Worm (Caenorhabditis elegans) whole organism, late embryonic: ENCODE measurements around the gene Y38H6C.23.

Source experiments
- C38D4.7 ChIP-seq: fragments of 200-800 bp; sonication (Bioruptor generic); optimal IDR thresholded peaks from 2 replicates; lab custom pipeline; 2018; ENCODE audit warnings: mild to moderate bottlenecking, missing genetic modification characterization, moderate library complexity, missing compliant biosample characterization
- K09A11.1 ChIP-seq: sonication (generic microtip); optimal IDR thresholded peaks from 2 replicates; lab custom pipeline; 2017; ENCODE audit warnings: antibody characterized with exemption, mild to moderate bottlenecking, missing genetic modification characterization, missing compliant biosample characterization; ENCODE audit not compliant: insufficient read depth
- Y22D7AL.16 ChIP-seq: sonication (generic microtip); optimal IDR thresholded peaks from 2 replicates; lab custom pipeline; 2016; ENCODE audit warnings: missing genetic modification characterization, missing compliant biosample characterization
- ahr-1 ChIP-seq: sonication (generic microtip); optimal IDR thresholded peaks from 2 replicates; lab custom pipeline; 2016; ENCODE audit warnings: missing genetic modification characterization, missing compliant biosample characterization
- ama-1 ChIP-seq: fragments of 150-350 bp; optimal IDR thresholded peaks from 2 replicates; lab custom pipeline; 2014
- ceh-14 ChIP-seq: sonication (generic microtip); optimal IDR thresholded peaks from 2 replicates; lab custom pipeline; 2016; ENCODE audit warnings: missing genotype, missing genetic modification characterization, missing compliant biosample characterization
- ceh-19 ChIP-seq: fragments of 200-800 bp; sonication (Bioruptor generic); optimal IDR thresholded peaks from 2 replicates; lab custom pipeline; 2018; ENCODE audit warnings: mild to moderate bottlenecking, missing genetic modification characterization, missing compliant biosample characterization
- ceh-30 ChIP-seq: fragments of 150-350 bp; optimal IDR thresholded peaks from 2 replicates; lab custom pipeline; 2014; ENCODE audit warnings: missing biosample characterization, missing genetic modification characterization
- ceh-31 ChIP-seq: sonication (generic microtip); optimal IDR thresholded peaks from 2 replicates; lab custom pipeline; 2016; ENCODE audit warnings: missing genetic modification characterization, missing compliant biosample characterization
- ceh-34 ChIP-seq: sonication (generic microtip); optimal IDR thresholded peaks from 2 replicates; lab custom pipeline; 2016; ENCODE audit warnings: mild to moderate bottlenecking, missing genetic modification characterization, missing compliant biosample characterization
- ceh-45 ChIP-seq: fragments of 200-800 bp; sonication (Bioruptor generic); IDR thresholded peaks from 2 replicates; pipeline ENCODE4 v1.3.6; 2022; ENCODE audit warnings: missing genetic modification reagents, missing genetic modification characterization, missing compliant biosample characterization
- ceh-6 ChIP-seq: fragments of 200-800 bp; sonication (Bioruptor generic); optimal IDR thresholded peaks from 2 replicates; lab custom pipeline; 2018; ENCODE audit warnings: mild to moderate bottlenecking, missing genetic modification characterization, missing compliant biosample characterization
- che-1 ChIP-seq: sonication (generic microtip); optimal IDR thresholded peaks from 2 replicates; lab custom pipeline; 2016; ENCODE audit warnings: mild to moderate bottlenecking, missing genetic modification characterization, missing compliant biosample characterization
- dmd-4 ChIP-seq: sonication (generic microtip); optimal IDR thresholded peaks from 2 replicates; lab custom pipeline; 2016; ENCODE audit warnings: borderline replicate concordance, missing genetic modification characterization, missing compliant biosample characterization
- elt-2 ChIP-seq: sonication (generic microtip); optimal IDR thresholded peaks from 2 replicates; lab custom pipeline; 2016; ENCODE audit warnings: missing genetic modification reagents, missing genetic modification characterization, missing compliant biosample characterization
- elt-4 ChIP-seq: sonication (generic microtip); optimal IDR thresholded peaks from 2 replicates; lab custom pipeline; 2016; ENCODE audit warnings: missing genetic modification characterization, missing compliant biosample characterization
- ets-4 ChIP-seq: sonication (generic microtip); optimal IDR thresholded peaks from 2 replicates; lab custom pipeline; 2016; ENCODE audit warnings: missing genetic modification characterization, missing compliant biosample characterization
- fax-1 ChIP-seq: sonication (generic microtip); optimal IDR thresholded peaks from 2 replicates; lab custom pipeline; 2016; ENCODE audit warnings: missing genotype, missing genetic modification characterization, missing compliant biosample characterization
- fkh-10 ChIP-seq: fragments of 150-350 bp; optimal IDR thresholded peaks from 2 replicates; lab custom pipeline; 2014; ENCODE audit warnings: missing biosample characterization, missing genetic modification reagents, missing genetic modification characterization
- gmeb-2 ChIP-seq: sonication (generic microtip); optimal IDR thresholded peaks from 2 replicates; lab custom pipeline; 2016; ENCODE audit warnings: missing genetic modification characterization, inconsistent platforms, missing compliant biosample characterization
- hlh-15 ChIP-seq: sonication (generic microtip); optimal IDR thresholded peaks from 2 replicates; lab custom pipeline; 2016; ENCODE audit warnings: missing genetic modification characterization, missing compliant biosample characterization
- hlh-6 ChIP-seq: sonication (generic microtip); optimal IDR thresholded peaks from 2 replicates; lab custom pipeline; 2016; ENCODE audit warnings: missing genotype, missing genetic modification characterization, missing compliant biosample characterization
- hlh-8 ChIP-seq: sonication (generic microtip); optimal IDR thresholded peaks from 2 replicates; lab custom pipeline; 2016; ENCODE audit warnings: missing genotype, missing genetic modification characterization, missing compliant biosample characterization
- lim-6 ChIP-seq: sonication (generic microtip); optimal IDR thresholded peaks from 2 replicates; lab custom pipeline; 2016; ENCODE audit warnings: missing genetic modification characterization, missing compliant biosample characterization
- nhr-11 ChIP-seq: fragments of 150-350 bp; optimal IDR thresholded peaks from 2 replicates; lab custom pipeline; 2014; ENCODE audit warnings: missing biosample characterization, missing genetic modification characterization
- nhr-232 ChIP-seq: sonication (generic microtip); optimal IDR thresholded peaks from 2 replicates; lab custom pipeline; 2016; ENCODE audit warnings: missing genetic modification characterization, missing compliant biosample characterization
- npax-4 ChIP-seq: sonication (generic microtip); optimal IDR thresholded peaks from 2 replicates; lab custom pipeline; 2016; ENCODE audit warnings: missing genetic modification characterization, missing compliant biosample characterization
- pag-3 ChIP-seq: sonication (generic microtip); optimal IDR thresholded peaks from 2 replicates; lab custom pipeline; 2016; ENCODE audit warnings: missing compliant biosample characterization, missing genetic modification characterization, borderline replicate concordance
- pat-9 ChIP-seq: fragments of 200-800 bp; sonication (Bioruptor generic); optimal IDR thresholded peaks from 2 replicates; lab custom pipeline; 2018; ENCODE audit warnings: mild to moderate bottlenecking, missing genetic modification characterization, moderate library complexity, missing compliant biosample characterization
- pha-2 ChIP-seq: sonication (generic microtip); optimal IDR thresholded peaks from 2 replicates; lab custom pipeline; 2017; ENCODE audit warnings: mild to moderate bottlenecking, missing genetic modification characterization, missing compliant biosample characterization
- rnt-1 ChIP-seq: sonication (generic microtip); optimal IDR thresholded peaks from 2 replicates; lab custom pipeline; 2016; ENCODE audit warnings: missing genetic modification characterization, missing compliant biosample characterization
- sox-2 ChIP-seq: fragments of 200-800 bp; sonication (Bioruptor generic); IDR thresholded peaks from 2 replicates; pipeline ENCODE4 v1.3.6; 2022; ENCODE audit warnings: missing genetic modification reagents, missing genetic modification characterization, missing compliant biosample characterization
- sox-4 ChIP-seq: sonication (generic microtip); optimal IDR thresholded peaks from 2 replicates; lab custom pipeline; 2017; ENCODE audit warnings: mild to moderate bottlenecking, missing genetic modification characterization, inconsistent platforms, missing compliant biosample characterization
- tbx-2 ChIP-seq: sonication (generic microtip); optimal IDR thresholded peaks from 2 replicates; lab custom pipeline; 2016; ENCODE audit warnings: missing genetic modification characterization, missing compliant biosample characterization
- tbx-7 ChIP-seq: sonication (generic microtip); optimal IDR thresholded peaks from 2 replicates; lab custom pipeline; 2016; ENCODE audit warnings: missing genotype, missing genetic modification characterization, missing compliant biosample characterization
- ttx-3 ChIP-seq: sonication (generic microtip); optimal IDR thresholded peaks from 2 replicates; lab custom pipeline; 2016; ENCODE audit warnings: missing genetic modification reagents, missing genetic modification characterization, missing compliant biosample characterization
- unc-3 ChIP-seq, 2 experiments: fragments of 200-800 bp in 1 of 2; sonication (Bioruptor generic) in 1 of 2; sonication (generic microtip) in 1 of 2; conservative IDR thresholded peaks in 1 of 2; optimal IDR thresholded peaks in 1 of 2; 2 replicates each; pipeline versions ENCODE4 v1.3.6 to Lab custom; 2016 to 2022; ENCODE audit warnings: missing compliant biosample characterization in 2 of 2, missing genetic modification characterization in 2 of 2, missing genetic modification reagents in 1 of 2
- unc-86 ChIP-seq: sonication (generic microtip); optimal IDR thresholded peaks from 2 replicates; lab custom pipeline; 2016; ENCODE audit warnings: missing genetic modification characterization, missing compliant biosample characterization
- zip-5 ChIP-seq: sonication (generic microtip); optimal IDR thresholded peaks from 2 replicates; lab custom pipeline; 2016; ENCODE audit warnings: missing genetic modification characterization, missing compliant biosample characterization

Y38H6C.23 gene

DNA sequence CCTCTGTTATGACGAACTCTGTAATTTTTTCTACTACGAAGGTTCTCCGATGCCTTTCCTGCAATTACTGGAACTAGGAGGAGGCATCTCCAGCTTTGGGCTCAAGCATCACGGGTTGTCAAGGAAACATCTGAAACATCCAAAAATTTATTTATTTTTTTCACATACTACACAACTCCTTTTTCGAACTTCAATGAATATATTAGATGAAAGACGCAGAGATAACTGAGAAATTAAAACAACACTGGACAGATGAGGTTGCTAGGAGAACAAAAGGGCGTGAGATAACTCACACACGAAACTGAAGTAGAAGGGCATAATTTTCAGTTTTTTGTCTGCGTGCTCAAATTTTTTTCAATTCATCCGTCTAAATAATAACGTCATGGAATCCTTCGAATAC lies 28.7 kb downstream of the Y38H6C.23 start, which contains the start of gene Y38H6C.13:
Gene Y38H6C.13, plus strand, starts transcription at position 301 of the 400 bp plus-strand sequence.
- TF ChIP-seq ceh-6 (GFP tag; lab: Kevin White, UChicago) (no peak), ceh-45 (no peak), Y22D7AL.16 (tag; lab: Kevin White, UChicago) (no peak), pha-2 (tag; lab: Kevin White, UChicago) (no peak), rnt-1 (tag; lab: Kevin White, UChicago) (no peak), hlh-8 (no peak), tbx-2 (tag; lab: Kevin White, UChicago) (no peak), che-1 (tag; lab: Kevin White, UChicago) (no peak), zip-5 (tag; lab: Kevin White, UChicago) (no peak), elt-4 (no peak), ceh-34 (tag; lab: Kevin White, UChicago) (no peak), ahr-1 (tag; lab: Kevin White, UChicago) (no peak), pag-3 (tag; lab: Kevin White, UChicago) (no peak), unc-86 (tag; lab: Kevin White, UChicago) (no peak)

ce11 chrV:20525816-20526459 lies 30.2 kb downstream of the Y38H6C.23 start, which contains the start of the genes srh-166 and Y38H6C.24:
srh-166 (minus strand) TSS chrV:20525866.
Y38H6C.24 (plus strand) TSS chrV:20526435.
- TF ChIP-seq elt-2 (tag; lab: Kevin White, UChicago): peak; percentile 83
- no peak for TF ChIP-seq unc-86 (tag; lab: Kevin White, UChicago)
- TF ChIP-seq, all 69 proteins: peak for 1

- TF ChIP-seq fkh-10 (no peak), ahr-1 (tag; lab: Kevin White, UChicago) (no peak), ceh-34 (tag; lab: Kevin White, UChicago) (no peak), gmeb-2 (tag; lab: Kevin White, UChicago) (no peak), nhr-232 (tag; lab: Kevin White, UChicago) (no peak), pat-9 (no peak), pag-3 (tag; lab: Kevin White, UChicago) (no peak), unc-3 (GFP tag; conservative IDR thresholded peaks at IDR 0.05; lab: Robert Waterston, UW) (no peak), unc-3 (tag; optimal IDR thresholded peaks at IDR 0.05; lab: Kevin White, UChicago) (no peak), hlh-6 (tag; lab: Kevin White, UChicago) (no peak), ttx-3 (tag; lab: Kevin White, UChicago) (no peak), sox-2 (GFP tag; lab: Robert Waterston, UW) (no peak), K09A11.1 (tag; lab: Kevin White, UChicago) (no peak), ceh-30 (no peak), hlh-15 (tag; lab: Kevin White, UChicago) (no peak), C38D4.7 (GFP tag; lab: Kevin White, UChicago) (no peak), elt-4 (no peak), sox-4 (tag; lab: Kevin White, UChicago) (no peak)
- TF ChIP-seq, all 69 proteins: peak for 0
Observed at ce11 chrV:20522219-20522618, 33.9 kb downstream of the Y38H6C.23 start, which contains the start of the genes Y38H6C.9 and fbxa-150. Y38H6C.9 (minus strand) TSS chrV:20522270. fbxa-150 (plus strand) TSS chrV:20522598.

DNA sequence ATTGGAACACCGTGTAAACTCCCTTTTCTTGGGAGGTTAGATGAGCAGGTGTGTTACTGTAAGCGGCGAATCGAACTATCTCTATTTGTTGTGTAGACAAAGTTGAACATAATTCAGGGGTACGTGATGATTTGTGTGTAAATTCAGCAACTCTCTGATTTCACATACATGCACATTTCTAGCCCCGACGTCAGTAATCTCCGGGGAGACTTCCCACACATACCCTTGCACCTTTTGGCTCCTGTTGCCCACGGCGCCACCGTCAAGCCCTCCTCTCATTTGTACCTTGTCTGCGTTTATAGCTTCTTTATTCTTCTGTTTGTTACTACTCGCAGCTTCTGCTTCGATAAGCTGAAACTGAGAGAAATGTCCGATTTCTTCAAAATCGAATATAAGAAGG lies 37.2 kb downstream of the Y38H6C.23 start, which contains the start of gene Y38H6C.25:
Gene Y38H6C.25, plus strand, starts transcription at position 301 of the 400 bp plus-strand sequence.
- TF ChIP-seq tbx-7 (tag; lab: Kevin White, UChicago): no peak

- TF ChIP-seq nhr-232 (tag; lab: Kevin White, UChicago): no peak
- TF ChIP-seq ama-1 (lab: Kevin White, UChicago): no peak
- no peak for TF ChIP-seq ceh-31 (tag; lab: Kevin White, UChicago)
- no peak for TF ChIP-seq npax-4 (tag; lab: Kevin White, UChicago)
- no peak for TF ChIP-seq fax-1 (tag; lab: Kevin White, UChicago)
- TF ChIP-seq ceh-45: no peak
- no peak for TF ChIP-seq dmd-4 (tag; lab: Kevin White, UChicago)
- no peak for TF ChIP-seq pha-2 (tag; lab: Kevin White, UChicago)
- TF ChIP-seq tbx-7 (tag; lab: Kevin White, UChicago): no peak
- TF ChIP-seq elt-4: no peak
- TF ChIP-seq hlh-8: no peak
- TF ChIP-seq sox-2 (GFP tag; lab: Robert Waterston, UW): no peak
- no peak for TF ChIP-seq lim-6
- no peak for TF ChIP-seq nhr-11 (tag; lab: Kevin White, UChicago)
- no peak for TF ChIP-seq ets-4 (tag; lab: Kevin White, UChicago)
- TF ChIP-seq ceh-14 (tag; lab: Kevin White, UChicago): no peak
- no peak for TF ChIP-seq ceh-19 (GFP tag; lab: Kevin White, UChicago)
Observed at ce11 chrV:20517005-20517404, 39.2 kb downstream of the Y38H6C.23 start.
